Fruit fly (Drosophila melanogaster) whole organism, embryonic: ENCODE measurements around the gene CG14984.

Experiments
- Atf6 ChIP-seq: fragments of 200-800 bp; sonication (Bioruptor generic); IDR thresholded peaks from 2 replicates; pipeline ENCODE4 v1.3.6; 2022; ENCODE audit warnings: missing biosample characterization, missing genetic modification characterization
- Blimp-1 ChIP-seq: fragments of 200-800 bp; sonication (Bioruptor generic); optimal IDR thresholded peaks from 3 replicates; lab custom pipeline; 2018; ENCODE audit warnings: missing biosample characterization, missing genetic modification characterization, mild to moderate bottlenecking, moderate library complexity, missing genetic modification reagents
- CG10431 ChIP-seq: fragments of 200-800 bp; sonication (Bioruptor generic); optimal IDR thresholded peaks from 3 replicates; lab custom pipeline; 2018; ENCODE audit warnings: missing biosample characterization, mild to moderate bottlenecking, missing genetic modification characterization
- CG12155 ChIP-seq: fragments of 200-800 bp; sonication (Bioruptor generic); optimal IDR thresholded peaks from 3 replicates; lab custom pipeline; 2016; ENCODE audit warnings: missing biosample characterization, missing genetic modification characterization
- CG12391 ChIP-seq: fragments of 200-800 bp; sonication (Bioruptor generic); optimal IDR thresholded peaks from 3 replicates; lab custom pipeline; 2018; ENCODE audit warnings: missing biosample characterization, mild to moderate bottlenecking, missing genetic modification characterization, moderate library complexity
- CG15011 ChIP-seq: fragments of 200-800 bp; sonication (Bioruptor generic); optimal IDR thresholded peaks from 3 replicates; lab custom pipeline; 2018; ENCODE audit warnings: missing biosample characterization, mild to moderate bottlenecking, missing genetic modification characterization
- CG15696 ChIP-seq: fragments of 200-800 bp; sonication (Bioruptor generic); optimal IDR thresholded peaks from 2 replicates; lab custom pipeline; 2019; ENCODE audit warnings: missing biosample characterization, mild to moderate bottlenecking, missing genetic modification characterization, moderate library complexity
- CG1647 ChIP-seq: fragments of 200-800 bp; sonication (Bioruptor generic); optimal IDR thresholded peaks from 3 replicates; lab custom pipeline; 2016; ENCODE audit warnings: missing biosample characterization, missing genetic modification characterization
- CG1792 ChIP-seq: fragments of 200-800 bp; sonication (Bioruptor generic); optimal IDR thresholded peaks from 2 replicates; lab custom pipeline; 2016; ENCODE audit warnings: missing biosample characterization, missing genetic modification characterization
- CG2199 ChIP-seq: fragments of 200-800 bp; sonication (Bioruptor generic); IDR thresholded peaks from 3 replicates; pipeline ENCODE4 v1.3.6; 2022; ENCODE audit warnings: missing biosample characterization, missing genetic modification characterization
- CG30431 ChIP-seq: fragments of 200-800 bp; sonication (Bioruptor generic); optimal IDR thresholded peaks from 2 replicates; lab custom pipeline; 2017; ENCODE audit warnings: missing biosample characterization, missing genetic modification characterization
- CG33557 ChIP-seq: fragments of 200-800 bp; sonication (Bioruptor generic); optimal IDR thresholded peaks from 2 replicates; lab custom pipeline; 2019; ENCODE audit warnings: missing biosample characterization, mild to moderate bottlenecking, missing genetic modification characterization, moderate library complexity
- CG3407 ChIP-seq: fragments of 200-800 bp; sonication (Bioruptor generic); optimal IDR thresholded peaks from 2 replicates; lab custom pipeline; 2018; ENCODE audit warnings: missing biosample characterization, mild to moderate bottlenecking, missing genetic modification characterization
- CG34422 ChIP-seq: fragments of 200-800 bp; sonication (Bioruptor generic); IDR thresholded peaks from 3 replicates; pipeline ENCODE4 v1.3.6; 2022; ENCODE audit warnings: missing biosample characterization, missing genetic modification characterization
- CG6175 ChIP-seq: fragments of 200-800 bp; sonication (Bioruptor generic); IDR thresholded peaks from 3 replicates; pipeline ENCODE4 v1.3.6; 2022; ENCODE audit warnings: missing biosample characterization, missing genetic modification characterization
- CG9609 ChIP-seq: fragments of 200-800 bp; sonication (Bioruptor generic); optimal IDR thresholded peaks from 3 replicates; lab custom pipeline; 2016; ENCODE audit warnings: missing biosample characterization, missing genetic modification characterization
- CkIIα-i1 ChIP-seq: fragments of 200-800 bp; sonication (Bioruptor generic); IDR thresholded peaks from 2 replicates; pipeline ENCODE4 v1.3.6; 2022; ENCODE audit warnings: missing biosample characterization, missing genetic modification characterization
- Deaf1 ChIP-seq: fragments of 200-800 bp; optimal IDR thresholded peaks from 3 replicates; lab custom pipeline; 2019; ENCODE audit warnings: missing biosample characterization, mild to moderate bottlenecking, missing genetic modification characterization, moderate library complexity
- E2f1 ChIP-seq: fragments of 200-800 bp; sonication (Bioruptor generic); IDR thresholded peaks from 2 replicates; pipeline ENCODE4 v1.3.6; 2022; ENCODE audit warnings: missing biosample characterization, missing genetic modification characterization
- E2f2 ChIP-seq: fragments of 200-800 bp; sonication (Bioruptor generic); IDR thresholded peaks from 2 replicates; pipeline ENCODE4 v1.3.6; 2022; ENCODE audit warnings: missing biosample characterization, missing genetic modification characterization
- Mad ChIP-seq: fragments of 200-800 bp; sonication (Bioruptor generic); optimal IDR thresholded peaks from 2 replicates; lab custom pipeline; 2016; ENCODE audit warnings: missing biosample characterization, missing genetic modification characterization
- Meics ChIP-seq: fragments of 200-800 bp; sonication (Bioruptor generic); optimal IDR thresholded peaks from 2 replicates; lab custom pipeline; 2017; ENCODE audit warnings: missing biosample characterization, mild to moderate bottlenecking, missing genetic modification characterization
- NC2β ChIP-seq: fragments of 200-800 bp; sonication (Bioruptor generic); optimal IDR thresholded peaks from 2 replicates; lab custom pipeline; 2016; ENCODE audit warnings: missing biosample characterization, missing genetic modification characterization
- PHDP ChIP-seq: fragments of 200-800 bp; sonication (Bioruptor generic); optimal IDR thresholded peaks from 3 replicates; lab custom pipeline; 2018; ENCODE audit warnings: missing biosample characterization, mild to moderate bottlenecking, missing genetic modification characterization, moderate library complexity
- Side ChIP-seq: fragments of 200-800 bp; sonication (Bioruptor generic); optimal IDR thresholded peaks from 2 replicates; lab custom pipeline; 2016; ENCODE audit warnings: missing biosample characterization, missing genetic modification characterization
- Sin3A ChIP-seq: fragments of >200 bp; optimal IDR thresholded peaks from 2 replicates; lab custom pipeline; 2018
- Usf ChIP-seq: fragments of 200-800 bp; sonication (Bioruptor generic); optimal IDR thresholded peaks from 2 replicates; lab custom pipeline; 2017; ENCODE audit warnings: missing genotype, missing biosample characterization, missing genetic modification characterization
- Xrp1 ChIP-seq: fragments of 200-800 bp; sonication (Bioruptor generic); IDR thresholded peaks from 2 replicates; pipeline ENCODE4 v1.3.6; 2022; ENCODE audit warnings: missing biosample characterization, missing genetic modification characterization
- btn ChIP-seq: fragments of 200-800 bp; sonication (Bioruptor generic); optimal IDR thresholded peaks from 2 replicates; lab custom pipeline; 2016; ENCODE audit warnings: missing biosample characterization, missing genetic modification characterization
- cas ChIP-seq: fragments of 200-800 bp; sonication (Bioruptor generic); IDR thresholded peaks from 2 replicates; pipeline ENCODE4 v1.3.6; 2022; ENCODE audit warnings: missing biosample characterization, missing genetic modification characterization
- cato ChIP-seq: fragments of 200-800 bp; sonication (Bioruptor generic); optimal IDR thresholded peaks from 2 replicates; lab custom pipeline; 2016; ENCODE audit warnings: missing biosample characterization, missing genetic modification characterization, borderline replicate concordance
- crp ChIP-seq, 2 experiments: fragments of 200-800 bp; sonication (Bioruptor generic); optimal IDR thresholded peaks; 2 replicates in 1 of 2; 3 replicates in 1 of 2; lab custom pipeline; 2017; ENCODE audit warnings: missing biosample characterization in 2 of 2, missing genetic modification characterization in 2 of 2, mild to moderate bottlenecking in 1 of 2, moderate library complexity in 1 of 2
- dati ChIP-seq: fragments of 200-800 bp; sonication (Bioruptor generic); IDR thresholded peaks from 2 replicates; pipeline ENCODE4 v1.3.6; 2022; ENCODE audit warnings: missing biosample characterization, missing genetic modification characterization
- disco-r ChIP-seq: fragments of 200-800 bp; sonication (Bioruptor generic); optimal IDR thresholded peaks from 2 replicates; lab custom pipeline; 2016; ENCODE audit warnings: missing biosample characterization, missing genetic modification characterization
- dm ChIP-seq: fragments of 200-800 bp; sonication (Bioruptor generic); optimal IDR thresholded peaks from 3 replicates; lab custom pipeline; 2016; ENCODE audit warnings: missing biosample characterization, missing genetic modification characterization
- emc ChIP-seq: fragments of 200-800 bp; sonication (Bioruptor generic); optimal IDR thresholded peaks from 2 replicates; lab custom pipeline; 2016; ENCODE audit warnings: missing biosample characterization, missing genetic modification characterization
- fd96Cb ChIP-seq: fragments of 200-800 bp; sonication (Bioruptor generic); optimal IDR thresholded peaks from 2 replicates; lab custom pipeline; 2018; ENCODE audit warnings: missing biosample characterization, mild to moderate bottlenecking, missing genetic modification characterization, moderate library complexity
- gcm ChIP-seq: fragments of 200-800 bp; sonication (Bioruptor generic); optimal IDR thresholded peaks from 2 replicates; lab custom pipeline; 2019; ENCODE audit warnings: missing biosample characterization, mild to moderate bottlenecking, missing genetic modification characterization, moderate library complexity
- ind ChIP-seq: fragments of 200-800 bp; sonication (Bioruptor generic); optimal IDR thresholded peaks from 3 replicates; lab custom pipeline; 2016; ENCODE audit warnings: missing biosample characterization, missing genetic modification characterization
- inv ChIP-seq: fragments of 200-800 bp; sonication (Bioruptor generic); IDR thresholded peaks from 2 replicates; pipeline ENCODE4 v1.3.6; 2022; ENCODE audit warnings: missing biosample characterization, missing genetic modification characterization; ENCODE audit not compliant: partially characterized antibody
- kni ChIP-seq: fragments of 200-800 bp; sonication (Bioruptor generic); optimal IDR thresholded peaks from 3 replicates; lab custom pipeline; 2017; ENCODE audit warnings: mild to moderate bottlenecking, missing biosample characterization, missing genetic modification reagents, missing genetic modification characterization
- knrl ChIP-seq: fragments of 200-800 bp; sonication (Bioruptor generic); IDR thresholded peaks from 3 replicates; pipeline ENCODE4 v1.3.6; 2022; ENCODE audit warnings: missing biosample characterization, missing genetic modification characterization; ENCODE audit not compliant: partially characterized antibody
- maf-S ChIP-seq: fragments of 200-800 bp; sonication (Bioruptor generic); optimal IDR thresholded peaks from 2 replicates; lab custom pipeline; 2016; ENCODE audit warnings: missing biosample characterization, missing genetic modification characterization
- nerfin-2 ChIP-seq: fragments of 200-800 bp; sonication (Bioruptor generic); IDR thresholded peaks from 2 replicates; pipeline ENCODE4 v1.3.6; 2022; ENCODE audit warnings: missing biosample characterization, missing genetic modification characterization; ENCODE audit not compliant: partially characterized antibody
- nmo ChIP-seq: fragments of 200-800 bp; sonication (Bioruptor generic); optimal IDR thresholded peaks from 2 replicates; lab custom pipeline; 2018; ENCODE audit warnings: missing biosample characterization, mild to moderate bottlenecking, missing genetic modification characterization, moderate library complexity
- psq ChIP-seq: fragments of 200-800 bp; sonication (Bioruptor generic); optimal IDR thresholded peaks from 2 replicates; lab custom pipeline; 2017; ENCODE audit warnings: missing biosample characterization, missing genetic modification characterization
- seq ChIP-seq: fragments of 200-800 bp; sonication (Bioruptor generic); IDR thresholded peaks from 2 replicates; pipeline ENCODE4 v1.3.6; 2022; ENCODE audit warnings: missing biosample characterization, missing genetic modification characterization
- sima ChIP-seq: fragments of 200-800 bp; sonication (Bioruptor generic); optimal IDR thresholded peaks from 2 replicates; lab custom pipeline; 2016; ENCODE audit warnings: missing biosample characterization, missing genetic modification characterization
- slp2 ChIP-seq: fragments of 200-800 bp; sonication (Bioruptor generic); optimal IDR thresholded peaks from 2 replicates; lab custom pipeline; 2016; ENCODE audit warnings: missing biosample characterization, missing genetic modification characterization
- trh ChIP-seq: fragments of 200-800 bp; sonication (Bioruptor generic); optimal IDR thresholded peaks from 2 replicates; lab custom pipeline; 2016; ENCODE audit warnings: missing biosample characterization, missing genetic modification characterization
- twi ChIP-seq: fragments of 200-800 bp; optimal IDR thresholded peaks from 2 replicates; lab custom pipeline; 2019; ENCODE audit warnings: missing biosample characterization, mild to moderate bottlenecking, missing genetic modification characterization, moderate library complexity

CG14984 gene

dm6 chr3L:3935567-3936207 is 16.7 kb downstream of the CG14984 start, which contains the start of gene Eip63F-1:
TSS of gene Eip63F-1 (minus strand) at chr3L:3935617.
- TF ChIP-seq CG12391 (tag; lab: Kevin White, UChicago) (peak; percentile 77), crp (GFP tag; optimal IDR thresholded peaks at IDR 0.05; lab: Kevin White, UChicago) (no peak), btn (GFP tag; lab: Kevin White, UChicago) (no peak), CG15011 (GFP tag; lab: Kevin White, UChicago) (peak; percentile 63), CG15696 (tag; lab: Kevin White, UChicago) (no peak), CG2199 (no peak), cas (GFP tag; lab: Robert Waterston, UW) (no peak), CkIIα-i1 (GFP tag; lab: Robert Waterston, UW) (no peak), E2f1 (GFP tag; lab: Robert Waterston, UW) (no peak), inv (GFP tag; lab: Robert Waterston, UW) (no peak), Blimp-1 (GFP tag; lab: Kevin White, UChicago) (peak; percentile 66), cato (GFP tag; lab: Kevin White, UChicago) (peak; percentile 46), fd96Cb (tag; lab: Kevin White, UChicago) (peak; percentile 65), ind (GFP tag; lab: Kevin White, UChicago) (peak; percentile 72), E2f2 (GFP tag; lab: Robert Waterston, UW) (no peak; the same call in 1 of the 2 replicates), CG30431 (GFP tag; lab: Kevin White, UChicago) (peak; percentile 2), disco-r (GFP tag; lab: Kevin White, UChicago) (no peak), Deaf1 (peak; percentile 51), CG3407 (GFP tag; lab: Kevin White, UChicago) (peak; percentile 13), kni (no peak), CG34422 (GFP tag; lab: Robert Waterston, UW) (no peak), nerfin-2 (no peak), knrl (no peak), Meics (peak; percentile 78), CG6175 (GFP tag; lab: Robert Waterston, UW) (no peak), CG12155 (GFP tag; lab: Kevin White, UChicago) (peak; percentile 49), CG33557 (GFP tag; lab: Kevin White, UChicago) (no peak), CG9609 (no peak), seq (GFP tag; lab: Robert Waterston, UW) (peak; percentile 19; the same call in 1 of the 2 replicates), dm (GFP tag; lab: Kevin White, UChicago) (no peak), nmo (GFP tag; lab: Kevin White, UChicago) (peak; percentile 80), slp2 (GFP tag; lab: Kevin White, UChicago) (no peak), Side (GFP tag; lab: Kevin White, UChicago) (no peak), dati (GFP tag; lab: Robert Waterston, UW) (no peak), CG10431 (no peak), Mad (GFP tag; lab: Kevin White, UChicago) (no peak), NC2β (no peak), CG1792 (GFP tag; lab: Kevin White, UChicago) (peak; percentile 2), Atf6 (GFP tag; lab: Robert Waterston, UW) (peak; percentile 67), CG1647 (GFP tag; lab: Kevin White, UChicago) (no peak), maf-S (GFP tag; lab: Kevin White, UChicago) (no peak), PHDP (tag; lab: Kevin White, UChicago) (peak; percentile 70), Usf (peak; percentile 45), emc (GFP tag; lab: Kevin White, UChicago) (no peak), sima (GFP tag; lab: Kevin White, UChicago) (no peak), trh (GFP tag; lab: Kevin White, UChicago) (no peak), Xrp1 (GFP tag; lab: Robert Waterston, UW) (peak; percentile 19; the same call in 1 of the 2 replicates), gcm (peak; percentile 44), psq (GFP tag; lab: Kevin White, UChicago) (peak; percentile 13), twi (tag; lab: Kevin White, UChicago) (peak; percentile 30), Sin3A (no peak)
